Worm (Caenorhabditis elegans) whole organism, midembryonic: ENCODE measurements around the gene H03A11.2.

Experiments
- T22C8.4 ChIP-seq: fragments of 200-800 bp; sonication (Bioruptor generic); IDR thresholded peaks from 2 replicates; pipeline ENCODE4 v1.3.6; 2022; ENCODE audit warnings: missing genetic modification characterization, missing compliant biosample characterization
- cog-1 ChIP-seq: sonication (generic microtip); optimal IDR thresholded peaks from 2 replicates; lab custom pipeline; 2016; ENCODE audit warnings: missing genetic modification characterization, missing compliant biosample characterization
- flt-1 ChIP-seq: fragments of 200-800 bp; sonication (Bioruptor generic); IDR thresholded peaks from 2 replicates; pipeline ENCODE4 v1.3.6; 2022; ENCODE audit warnings: missing genetic modification characterization, missing compliant biosample characterization
- klf-2 ChIP-seq: fragments of 200-800 bp; sonication (Bioruptor generic); conservative IDR thresholded peaks from 2 replicates; pipeline ENCODE4 v1.3.6; 2022; ENCODE audit warnings: missing genetic modification reagents, missing genetic modification characterization, missing compliant biosample characterization
- med-1 ChIP-seq: sonication (generic microtip); optimal IDR thresholded peaks from 2 replicates; lab custom pipeline; 2017; ENCODE audit warnings: missing genetic modification characterization, mild to moderate bottlenecking, missing compliant biosample characterization, antibody characterized with exemption, missing genetic modification reagents; ENCODE audit not compliant: insufficient read depth
- ref-1 ChIP-seq: fragments of 200-800 bp; sonication (Bioruptor generic); conservative IDR thresholded peaks from 2 replicates; pipeline ENCODE4 v1.3.6; 2022; ENCODE audit warnings: missing genetic modification reagents, missing genetic modification characterization, missing compliant biosample characterization
- tab-1 ChIP-seq: fragments of 200-800 bp; sonication (Bioruptor generic); IDR thresholded peaks from 2 replicates; pipeline ENCODE4 v1.3.6; 2022; ENCODE audit warnings: missing genetic modification characterization, missing compliant biosample characterization
- ztf-23 ChIP-seq: fragments of 200-800 bp; sonication (Bioruptor generic); IDR thresholded peaks from 2 replicates; pipeline ENCODE4 v1.3.6; 2022; ENCODE audit warnings: missing genetic modification reagents, missing genetic modification characterization, missing compliant biosample characterization
- ztf-29 ChIP-seq: fragments of 200-800 bp; sonication (Bioruptor generic); IDR thresholded peaks from 2 replicates; pipeline ENCODE4 v1.3.6; 2022; ENCODE audit warnings: missing genetic modification reagents, missing genetic modification characterization, missing compliant biosample characterization

The H03A11.2 gene

DNA sequence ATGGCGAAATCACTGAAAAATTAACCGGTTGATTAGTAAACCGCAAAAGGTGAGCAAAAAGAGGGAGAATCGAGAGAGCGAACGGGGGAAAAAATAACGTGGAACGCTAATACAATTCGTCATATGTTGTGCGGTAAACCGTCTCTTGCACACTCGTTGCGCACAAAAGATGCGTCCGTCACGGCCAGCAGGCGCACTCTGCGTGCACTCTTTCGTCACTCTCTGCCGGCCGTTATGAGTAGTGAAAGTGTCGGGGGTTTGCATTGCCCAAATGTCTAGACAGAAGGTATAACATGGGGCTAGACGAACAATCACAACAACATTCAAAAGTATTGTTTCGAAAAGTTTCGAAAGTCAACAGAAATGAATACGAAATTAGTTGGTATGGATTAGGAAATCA, 49.0 kb downstream of the H03A11.2 start, which contains the start of gene pkhm-2:
Gene pkhm-2, minus strand, starts transcription at position 12 of the 400 bp plus-strand sequence.
- TF ChIP-seq ztf-29 (GFP tag; lab: Robert Waterston, UW) (no peak), ref-1 (no peak), ztf-23 (peak; percentile 74), med-1 (no peak), cog-1 (tag; lab: Kevin White, UChicago) (peak; percentile 45), flt-1 (GFP tag; lab: Robert Waterston, UW) (peak; percentile 84), tab-1 (GFP tag; lab: Robert Waterston, UW) (no peak), klf-2 (GFP tag; lab: Robert Waterston, UW) (0 out of 2 replicates have a peak, but pooled peaks have one; percentile 4), T22C8.4 (no peak)

DNA sequence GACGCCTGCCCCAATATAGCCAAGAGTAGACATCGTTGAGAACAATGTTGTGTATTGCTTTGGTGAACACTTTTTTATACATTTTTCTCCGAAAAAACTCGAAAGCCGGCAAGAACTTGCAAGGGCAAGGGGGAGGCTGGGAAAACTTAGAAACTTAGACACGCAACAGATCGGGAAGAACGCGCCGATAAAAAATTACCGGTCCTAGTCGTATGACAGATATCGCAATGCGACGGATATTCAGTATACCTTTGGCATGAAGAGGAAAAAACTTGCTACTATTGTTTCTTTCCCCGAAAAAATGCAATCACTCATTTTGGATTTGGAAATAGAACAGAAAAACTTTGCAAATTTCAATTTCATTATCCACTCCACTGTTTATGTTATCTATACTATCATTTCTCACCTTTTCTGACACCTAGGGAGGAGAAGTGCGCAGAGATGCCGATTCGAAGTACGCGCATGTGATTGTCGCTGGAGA, 54.0 kb downstream of the H03A11.2 start, which contains the start of gene col-41:
Gene col-41, minus strand, starts transcription at position 51 of the 481 bp plus-strand sequence.
- TF ChIP-seq flt-1 (GFP tag; lab: Robert Waterston, UW): no peak
- TF ChIP-seq klf-2 (GFP tag; lab: Robert Waterston, UW): no peak
- TF ChIP-seq ztf-29 (GFP tag; lab: Robert Waterston, UW): no peak
- no peak for TF ChIP-seq T22C8.4
- no peak for TF ChIP-seq ztf-23
- no peak for TF ChIP-seq cog-1 (tag; lab: Kevin White, UChicago)
- no peak for TF ChIP-seq ref-1
- no peak for TF ChIP-seq med-1
- TF ChIP-seq tab-1 (GFP tag; lab: Robert Waterston, UW): no peak
